Worm (Caenorhabditis elegans) whole organism, early embryonic: Measurements from ENCODE around the gene K10B2.4.

Experiments
- F13C5.2 ChIP-seq: sonication (generic microtip); optimal IDR thresholded peaks from 2 replicates; lab custom pipeline; 2017; ENCODE audit warnings: mild to moderate bottlenecking, missing genetic modification characterization, inconsistent platforms, missing compliant biosample characterization
- aly-1 ChIP-seq: sonication (generic microtip); optimal IDR thresholded peaks from 2 replicates; lab custom pipeline; 2016; ENCODE audit warnings: missing genetic modification characterization, missing compliant biosample characterization
- ama-1 ChIP-seq: fragments of 150-350 bp; optimal IDR thresholded peaks from 2 replicates; lab custom pipeline; 2014
- ceh-13 ChIP-seq: fragments of 200-800 bp; sonication (Bioruptor generic); optimal IDR thresholded peaks from 2 replicates; lab custom pipeline; 2018; ENCODE audit warnings: mild to moderate bottlenecking, missing genetic modification characterization, missing compliant biosample characterization
- hmbx-1 ChIP-seq: sonication (generic microtip); optimal IDR thresholded peaks from 2 replicates; lab custom pipeline; 2016; ENCODE audit warnings: mild to moderate bottlenecking, missing genetic modification characterization, missing compliant biosample characterization
- hmg-4 ChIP-seq: fragments of 200-800 bp; sonication (Bioruptor generic); optimal IDR thresholded peaks from 2 replicates; lab custom pipeline; 2018; ENCODE audit warnings: mild to moderate bottlenecking, missing genetic modification characterization, missing compliant biosample characterization
- hnd-1 ChIP-seq: sonication (generic microtip); optimal IDR thresholded peaks from 2 replicates; lab custom pipeline; 2016; ENCODE audit warnings: missing genetic modification characterization, missing compliant biosample characterization
- scrt-1 ChIP-seq: fragments of 200-800 bp; sonication (Bioruptor generic); IDR thresholded peaks from 2 replicates; pipeline ENCODE4 v1.3.6; 2022; ENCODE audit warnings: missing genetic modification characterization, missing compliant biosample characterization
- sea-1 ChIP-seq: fragments of 200-800 bp; sonication (Bioruptor generic); conservative IDR thresholded peaks from 2 replicates; pipeline ENCODE4 v1.3.6; 2022; ENCODE audit warnings: missing genetic modification characterization, missing compliant biosample characterization
- tra-4 ChIP-seq: sonication (generic microtip); optimal IDR thresholded peaks from 2 replicates; lab custom pipeline; 2017; ENCODE audit warnings: missing genetic modification characterization, missing compliant biosample characterization

ce11 chrII:6403233-6403632 is 42.5 kb upstream of the K10B2.4 start, which contains the start of gene T25D10.1:
- TF ChIP-seq scrt-1 (GFP tag; lab: Robert Waterston, UW) (no peak), sea-1 (GFP tag; lab: Robert Waterston, UW) (no peak), ceh-13 (GFP tag; lab: Kevin White, UChicago) (no peak), ama-1 (lab: Kevin White, UChicago) (no peak), aly-1 (no peak), F13C5.2 (no peak), hmg-4 (GFP tag; lab: Kevin White, UChicago) (no peak), tra-4 (tag; lab: Kevin White, UChicago) (no peak), hnd-1 (tag; lab: Kevin White, UChicago) (no peak), hmbx-1 (tag; lab: Kevin White, UChicago) (no peak)
